Fruit fly (Drosophila melanogaster) whole organism, prepupa: ENCODE results near the gene CG8292.
A peak's percentile ranks its signal among the peaks of the same experiment; 100 is the strongest.

ENCODE experiments used
- Blimp-1 ChIP-seq: fragments of 200-800 bp; sonication (Bioruptor generic); optimal IDR thresholded peaks from 3 replicates; lab custom pipeline; 2017; ENCODE audit warnings: missing biosample characterization, missing genetic modification characterization, mild to moderate bottlenecking, moderate library complexity, missing genetic modification reagents
- CG10631 ChIP-seq: fragments of 200-800 bp; sonication (Bioruptor generic); optimal IDR thresholded peaks from 2 replicates; lab custom pipeline; 2016; ENCODE audit warnings: missing biosample characterization, missing genetic modification characterization
- CG11294 ChIP-seq: fragments of 200-800 bp; sonication (Bioruptor generic); IDR thresholded peaks from 2 replicates; pipeline ENCODE4 v1.3.6; 2022; ENCODE audit warnings: missing biosample characterization, missing genetic modification characterization
- CG11762 ChIP-seq: fragments of 200-800 bp; sonication (Bioruptor generic); optimal IDR thresholded peaks from 3 replicates; lab custom pipeline; 2016; ENCODE audit warnings: missing biosample characterization, missing genetic modification characterization; ENCODE audit not compliant: insufficient read depth
- CG15336 ChIP-seq: fragments of 200-800 bp; sonication (Bioruptor generic); IDR thresholded peaks from 2 replicates; pipeline ENCODE4 v1.3.6; 2022; ENCODE audit warnings: missing biosample characterization, missing genetic modification characterization
- CG1621 ChIP-seq: fragments of 200-800 bp; sonication (Bioruptor generic); optimal IDR thresholded peaks from 3 replicates; lab custom pipeline; 2018; ENCODE audit warnings: missing biosample characterization, mild to moderate bottlenecking, missing genetic modification characterization
- CG16779 ChIP-seq: fragments of 200-800 bp; sonication (Bioruptor generic); optimal IDR thresholded peaks from 3 replicates; lab custom pipeline; 2017; ENCODE audit warnings: missing biosample characterization, mild to moderate bottlenecking, missing genetic modification characterization
- CG3032 ChIP-seq: fragments of 200-800 bp; optimal IDR thresholded peaks from 2 replicates; lab custom pipeline; 2019; ENCODE audit warnings: missing biosample characterization, mild to moderate bottlenecking, missing genetic modification characterization, moderate library complexity
- CG31627 ChIP-seq: fragments of 200-800 bp; sonication (Bioruptor generic); optimal IDR thresholded peaks from 3 replicates; lab custom pipeline; 2016; ENCODE audit warnings: missing biosample characterization, missing genetic modification characterization
- CG32006 ChIP-seq: fragments of 200-800 bp; sonication (Bioruptor generic); optimal IDR thresholded peaks from 3 replicates; lab custom pipeline; 2017; ENCODE audit warnings: missing biosample characterization, mild to moderate bottlenecking, missing genetic modification characterization
- CG34406 ChIP-seq: fragments of 200-800 bp; sonication (Bioruptor generic); optimal IDR thresholded peaks from 3 replicates; lab custom pipeline; 2016; ENCODE audit warnings: missing biosample characterization, missing genetic modification characterization
- CG3919 ChIP-seq: fragments of 200-800 bp; sonication (Bioruptor generic); optimal IDR thresholded peaks from 3 replicates; lab custom pipeline; 2016; ENCODE audit warnings: missing biosample characterization, missing genetic modification characterization
- CG4318 ChIP-seq: fragments of 200-800 bp; sonication (Bioruptor generic); optimal IDR thresholded peaks from 3 replicates; lab custom pipeline; 2017; ENCODE audit warnings: missing biosample characterization, mild to moderate bottlenecking, missing genetic modification characterization
- CG6163 ChIP-seq: fragments of 200-800 bp; sonication (Bioruptor generic); IDR thresholded peaks from 3 replicates; pipeline ENCODE4 v1.3.6; 2022; ENCODE audit warnings: missing biosample characterization, missing genetic modification characterization
- CG6276 ChIP-seq: fragments of 200-800 bp; sonication (Bioruptor generic); optimal IDR thresholded peaks from 2 replicates; lab custom pipeline; 2017; ENCODE audit warnings: missing biosample characterization, mild to moderate bottlenecking, missing genetic modification characterization
- CG6792 ChIP-seq: fragments of 200-800 bp; sonication (Bioruptor generic); optimal IDR thresholded peaks from 3 replicates; lab custom pipeline; 2016; ENCODE audit warnings: missing biosample characterization, missing genetic modification characterization
- CG6808 ChIP-seq: fragments of 200-800 bp; sonication (Bioruptor generic); optimal IDR thresholded peaks from 3 replicates; lab custom pipeline; 2017; ENCODE audit warnings: missing biosample characterization, missing genetic modification characterization, mild to moderate bottlenecking, moderate library complexity, missing genetic modification reagents
- CG6854 ChIP-seq: fragments of 200-800 bp; sonication (Bioruptor generic); optimal IDR thresholded peaks from 2 replicates; lab custom pipeline; 2017; ENCODE audit warnings: missing biosample characterization, mild to moderate bottlenecking, missing genetic modification characterization
- CG8119 ChIP-seq: fragments of 200-800 bp; sonication (Bioruptor generic); IDR thresholded peaks from 3 replicates; pipeline ENCODE4 v1.3.6; 2022; ENCODE audit warnings: missing biosample characterization, missing genetic modification characterization
- CG8319 ChIP-seq: fragments of 200-800 bp; sonication (Bioruptor generic); optimal IDR thresholded peaks from 3 replicates; lab custom pipeline; 2016; ENCODE audit warnings: missing biosample characterization, missing genetic modification characterization
- CG8632 ChIP-seq: fragments of 200-800 bp; sonication (Bioruptor generic); optimal IDR thresholded peaks from 3 replicates; lab custom pipeline; 2016; ENCODE audit warnings: missing biosample characterization, missing genetic modification characterization
- CG9139 ChIP-seq: fragments of 200-800 bp; sonication (Bioruptor generic); optimal IDR thresholded peaks from 3 replicates; lab custom pipeline; 2017; ENCODE audit warnings: missing biosample characterization, mild to moderate bottlenecking, missing genetic modification characterization
- Eip75B ChIP-seq: fragments of 200-800 bp; sonication (Bioruptor generic); optimal IDR thresholded peaks from 3 replicates; lab custom pipeline; 2016; ENCODE audit warnings: missing biosample characterization, missing genetic modification characterization
- Eip78C ChIP-seq: fragments of 200-800 bp; sonication (Bioruptor generic); peaks from one replicate; lab custom pipeline; 2016; ENCODE audit warnings: missing biosample characterization, missing genetic modification characterization
- Eip93F ChIP-seq: fragments of 200-800 bp; sonication (Bioruptor generic); optimal IDR thresholded peaks from 2 replicates; lab custom pipeline; 2016; ENCODE audit warnings: missing biosample characterization, mild to moderate bottlenecking, missing genetic modification characterization
- Ets96B ChIP-seq: fragments of 200-800 bp; optimal IDR thresholded peaks from 2 replicates; lab custom pipeline; 2019; ENCODE audit warnings: missing biosample characterization, mild to moderate bottlenecking, missing genetic modification characterization, moderate library complexity
- Gug ChIP-seq: fragments of 200-800 bp; sonication (Bioruptor generic); IDR thresholded peaks from 2 replicates; pipeline ENCODE4 v1.3.6; 2022; ENCODE audit warnings: missing biosample characterization, missing genetic modification characterization
- Hr38 ChIP-seq: sonication (Bioruptor generic); optimal IDR thresholded peaks from 2 replicates; lab custom pipeline; 2016; ENCODE audit warnings: missing biosample characterization, missing genetic modification characterization
- Hr39 ChIP-seq: fragments of 200-800 bp; sonication (Bioruptor generic); optimal IDR thresholded peaks from 2 replicates; lab custom pipeline; 2016; ENCODE audit warnings: missing biosample characterization, missing genetic modification characterization
- Hr4 ChIP-seq: fragments of 200-800 bp; sonication (Bioruptor generic); optimal IDR thresholded peaks from 3 replicates; lab custom pipeline; 2016; ENCODE audit warnings: missing biosample characterization, missing genetic modification characterization
- Lpt ChIP-seq: fragments of 200-800 bp; sonication (Bioruptor generic); optimal IDR thresholded peaks from 3 replicates; lab custom pipeline; 2016; ENCODE audit warnings: missing biosample characterization, missing genetic modification characterization
- Met ChIP-seq: fragments of 200-800 bp; sonication (Bioruptor generic); optimal IDR thresholded peaks from 3 replicates; lab custom pipeline; 2016; ENCODE audit warnings: missing biosample characterization, missing genetic modification characterization
- OdsH ChIP-seq: fragments of 200-800 bp; sonication (Bioruptor generic); optimal IDR thresholded peaks from 3 replicates; lab custom pipeline; 2016; ENCODE audit warnings: missing biosample characterization, missing genetic modification characterization
- Smox ChIP-seq: fragments of 200-800 bp; sonication (Bioruptor generic); optimal IDR thresholded peaks from 3 replicates; lab custom pipeline; 2016; ENCODE audit warnings: missing biosample characterization, missing genetic modification characterization
- Sox14 ChIP-seq: fragments of 200-800 bp; sonication (Bioruptor generic); optimal IDR thresholded peaks from 3 replicates; lab custom pipeline; 2016; ENCODE audit warnings: missing biosample characterization, missing genetic modification characterization
- Sox15 ChIP-seq: fragments of 200-800 bp; sonication (Bioruptor generic); optimal IDR thresholded peaks from 3 replicates; lab custom pipeline; 2016; ENCODE audit warnings: missing biosample characterization, missing genetic modification characterization
- achi ChIP-seq: fragments of 200-800 bp; sonication (Bioruptor generic); optimal IDR thresholded peaks from 3 replicates; lab custom pipeline; 2016; ENCODE audit warnings: missing biosample characterization, missing genetic modification characterization
- acj6 ChIP-seq: fragments of 200-800 bp; sonication (Bioruptor generic); optimal IDR thresholded peaks from 3 replicates; lab custom pipeline; 2016; ENCODE audit warnings: missing biosample characterization, missing genetic modification characterization
- cyc ChIP-seq: fragments of 200-800 bp; sonication (Bioruptor generic); optimal IDR thresholded peaks from 3 replicates; lab custom pipeline; 2016; ENCODE audit warnings: missing biosample characterization, missing genetic modification characterization
- dac ChIP-seq: fragments of 200-800 bp; sonication (Bioruptor generic); optimal IDR thresholded peaks from 2 replicates; lab custom pipeline; 2017; ENCODE audit warnings: missing biosample characterization, mild to moderate bottlenecking, missing genetic modification characterization
- dsx ChIP-seq: fragments of 200-800 bp; optimal IDR thresholded peaks from 3 replicates; lab custom pipeline; 2019; ENCODE audit warnings: missing biosample characterization, mild to moderate bottlenecking, missing genetic modification characterization, moderate library complexity; ENCODE audit not compliant: poor library complexity, severe bottlenecking
- eg ChIP-seq: fragments of 200-800 bp; sonication (Bioruptor generic); IDR thresholded peaks from 3 replicates; pipeline ENCODE4 v1.3.6; 2022; ENCODE audit warnings: missing biosample characterization, missing genetic modification characterization
- esn ChIP-seq: fragments of 200-800 bp; sonication (Bioruptor generic); optimal IDR thresholded peaks from 2 replicates; lab custom pipeline; 2016; ENCODE audit warnings: missing biosample characterization, mild to moderate bottlenecking, missing genetic modification characterization, moderate library complexity
- fkh ChIP-seq: fragments of 200-800 bp; sonication (Bioruptor generic); optimal IDR thresholded peaks from 3 replicates; lab custom pipeline; 2017; ENCODE audit warnings: missing biosample characterization, mild to moderate bottlenecking, missing genetic modification characterization, moderate library complexity
- lz ChIP-seq: fragments of 200-800 bp; sonication (Bioruptor generic); optimal IDR thresholded peaks from 3 replicates; lab custom pipeline; 2016; ENCODE audit warnings: missing biosample characterization, missing genetic modification characterization
- net ChIP-seq: fragments of 200-800 bp; sonication (Bioruptor generic); optimal IDR thresholded peaks from 3 replicates; lab custom pipeline; 2016; ENCODE audit warnings: missing biosample characterization, missing genetic modification characterization
- ss ChIP-seq, 2 experiments: fragments of 200-800 bp; sonication (Bioruptor generic); optimal IDR thresholded peaks; 2 replicates in 1 of 2; 3 replicates in 1 of 2; lab custom pipeline; 2017 to 2018; ENCODE audit warnings: mild to moderate bottlenecking in 2 of 2, missing biosample characterization in 2 of 2, missing genetic modification characterization in 2 of 2, moderate library complexity in 1 of 2
- svp ChIP-seq: fragments of 200-800 bp; sonication (Bioruptor generic); peaks from one replicate; lab custom pipeline; 2016; ENCODE audit warnings: missing biosample characterization, missing genetic modification characterization
- topi ChIP-seq: fragments of 200-800 bp; sonication (Bioruptor generic); optimal IDR thresholded peaks from 3 replicates; lab custom pipeline; 2016; ENCODE audit warnings: missing biosample characterization, missing genetic modification characterization
- vri ChIP-seq: fragments of 200-800 bp; sonication (Bioruptor generic); optimal IDR thresholded peaks from 3 replicates; lab custom pipeline; 2016; ENCODE audit warnings: missing biosample characterization, mild to moderate bottlenecking, missing genetic modification characterization

CG8292 gene

dm6 chr2L:8239032-8239650 lies 21.3 kb upstream of the CG8292 start:
- TF ChIP-seq eg (GFP tag; lab: Robert Waterston, UW) (no peak), fkh (GFP tag; lab: Kevin White, UChicago) (peak; percentile 80)

- peak; percentile 26 for TF ChIP-seq CG34406
- no peak for TF ChIP-seq CG1621 (tag; lab: Kevin White, UChicago)
- TF ChIP-seq CG3919 (GFP tag; lab: Kevin White, UChicago): no peak
- no peak for TF ChIP-seq Hr39
- no peak for TF ChIP-seq CG8319 (GFP tag; lab: Kevin White, UChicago)
- TF ChIP-seq CG4318 (GFP tag; lab: Kevin White, UChicago): no peak
- no peak for TF ChIP-seq CG6163 (GFP tag; lab: Robert Waterston, UW)
- no peak for TF ChIP-seq svp (GFP tag; lab: Kevin White, UChicago)
- no peak for TF ChIP-seq dac
- peak; percentile 3 to 45 for TF ChIP-seq ss (GFP tag; optimal IDR thresholded peaks at IDR 0.05; lab: Kevin White, UChicago)
- TF ChIP-seq Sox15 (GFP tag; lab: Kevin White, UChicago): no peak
- TF ChIP-seq CG16779: no peak
- TF ChIP-seq cyc (GFP tag; lab: Kevin White, UChicago): no peak
- peak; percentile 25 for TF ChIP-seq CG8632
- no peak for TF ChIP-seq CG6854
- TF ChIP-seq eg (GFP tag; lab: Robert Waterston, UW): no peak
- no peak for TF ChIP-seq acj6
- no peak for TF ChIP-seq OdsH
- TF ChIP-seq fkh (GFP tag; lab: Kevin White, UChicago): peak; percentile 35
- no peak for TF ChIP-seq CG9139
- no peak for TF ChIP-seq CG11294 (GFP tag; lab: Robert Waterston, UW)
- no peak for TF ChIP-seq Hr4
- TF ChIP-seq lz (GFP tag; lab: Kevin White, UChicago): no peak
- no peak for TF ChIP-seq CG32006 (GFP tag; lab: Kevin White, UChicago)
- TF ChIP-seq achi (GFP tag; lab: Kevin White, UChicago): no peak
- no peak for TF ChIP-seq Ets96B (tag; lab: Kevin White, UChicago)
- no peak for TF ChIP-seq Eip93F (GFP tag; lab: Kevin White, UChicago)
- no peak for TF ChIP-seq CG11762 (GFP tag; lab: Kevin White, UChicago)
- TF ChIP-seq CG31627 (GFP tag; lab: Kevin White, UChicago): no peak
- TF ChIP-seq net (GFP tag; lab: Kevin White, UChicago): no peak
- TF ChIP-seq Smox: no peak
- no peak for TF ChIP-seq dsx (GFP tag; lab: Kevin White, UChicago)
- TF ChIP-seq CG10631 (GFP tag; lab: Kevin White, UChicago): peak; percentile 2
- TF ChIP-seq Eip78C (GFP tag; lab: Kevin White, UChicago): peak; percentile 28
- no peak for TF ChIP-seq Sox14
- TF ChIP-seq CG8119 (GFP tag; lab: Robert Waterston, UW): no peak
- TF ChIP-seq topi (GFP tag; lab: Kevin White, UChicago): no peak
- TF ChIP-seq CG6808: no peak
- no peak for TF ChIP-seq Lpt (GFP tag; lab: Kevin White, UChicago)
- TF ChIP-seq esn (GFP tag; lab: Kevin White, UChicago): peak; percentile 18
- TF ChIP-seq CG6792 (GFP tag; lab: Kevin White, UChicago): peak; percentile 41
- TF ChIP-seq Hr38 (GFP tag; lab: Kevin White, UChicago): no peak
- TF ChIP-seq vri (GFP tag; lab: Kevin White, UChicago): peak; percentile 16
- TF ChIP-seq Met (GFP tag; lab: Kevin White, UChicago): peak; percentile 31
- no peak for TF ChIP-seq CG6276
- TF ChIP-seq CG15336 (GFP tag; lab: Robert Waterston, UW): no peak
- TF ChIP-seq Blimp-1 (GFP tag; lab: Kevin White, UChicago): peak; percentile 39
- no peak for TF ChIP-seq Eip75B (GFP tag; lab: Kevin White, UChicago)
- no peak for TF ChIP-seq Gug
- no peak for TF ChIP-seq CG3032 (tag; lab: Kevin White, UChicago)
Measured at dm6 chr2L:8233571-8233970, 15.8 kb upstream of the CG8292 start.
